Fruit fly (Drosophila melanogaster): Measurements from ENCODE around the gene CG14252.

CG14252 gene

DNA sequence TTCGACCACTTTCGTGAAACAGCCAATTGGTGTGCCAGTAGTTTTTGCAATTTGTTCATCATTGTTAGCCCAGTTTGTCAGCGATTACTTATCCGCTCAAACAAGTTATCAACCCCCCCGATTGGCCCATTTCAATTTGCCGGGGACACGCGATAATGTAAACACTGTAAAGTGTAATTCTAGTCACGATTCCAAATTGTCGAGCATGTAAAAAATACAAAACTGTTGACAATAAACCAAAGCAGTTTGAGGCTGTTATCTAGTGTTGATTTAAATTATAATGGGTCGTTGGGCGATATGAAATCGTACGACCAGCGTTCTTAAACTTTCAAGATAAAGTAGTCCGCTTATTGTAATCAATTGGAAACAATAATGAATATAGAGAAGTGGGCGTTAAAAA lies 42.1 kb downstream of the CG14252 start:
- TF ChIP-seq Mnt (GFP tag; optimal IDR thresholded peaks at IDR 0.05) (peak; percentile 8), CG1620 (GFP tag; optimal IDR thresholded peaks at IDR 0.05) (no peak), CG7045 (GFP tag; optimal IDR thresholded peaks at IDR 0.05) (peak; percentile 51), bab1 (GFP tag; optimal IDR thresholded peaks at IDR 0.05) (no peak), CG11617 (GFP tag; optimal IDR thresholded peaks at IDR 0.05) (no peak), Crg-1 (GFP tag; optimal IDR thresholded peaks at IDR 0.05) (no peak), CG14711 (tag; optimal IDR thresholded peaks at IDR 0.05) (peak; percentile 31), cnc (optimal IDR thresholded peaks at IDR 0.05) (no peak), CG12768 (GFP tag; optimal IDR thresholded peaks at IDR 0.05) (peak; percentile 67), cic (GFP tag; optimal IDR thresholded peaks at IDR 0.05) (peak; percentile 85), tj (GFP tag; optimal IDR thresholded peaks at IDR 0.05) (no peak), CG5204 (GFP tag; optimal IDR thresholded peaks at IDR 0.05) (no peak), CG33017 (tag; optimal IDR thresholded peaks at IDR 0.05) (peak; percentile 30), Clk (GFP tag; optimal IDR thresholded peaks at IDR 0.05) (no peak), ovo (GFP tag; optimal IDR thresholded peaks at IDR 0.05) (no peak), CG7101 (tag; optimal IDR thresholded peaks at IDR 0.05) (peak; percentile 3), toe (GFP tag; optimal IDR thresholded peaks at IDR 0.05) (no peak), Hr96 (GFP tag; optimal IDR thresholded peaks at IDR 0.05) (no peak), kay (GFP tag; ENCODE audit: borderline replicate concordance) (no peak), pad (GFP tag; optimal IDR thresholded peaks at IDR 0.05) (no peak)

- TF ChIP-seq tj (GFP tag; optimal IDR thresholded peaks at IDR 0.05) (no peak), CG33017 (tag; optimal IDR thresholded peaks at IDR 0.05) (peak; percentile 87), CG7101 (tag; optimal IDR thresholded peaks at IDR 0.05) (peak; percentile 86), Hr96 (GFP tag; optimal IDR thresholded peaks at IDR 0.05) (peak; percentile 20), CG1620 (GFP tag; optimal IDR thresholded peaks at IDR 0.05) (no peak), ovo (GFP tag; optimal IDR thresholded peaks at IDR 0.05) (no peak), CG11617 (GFP tag; optimal IDR thresholded peaks at IDR 0.05) (peak; percentile 38), CG14711 (tag; optimal IDR thresholded peaks at IDR 0.05) (peak; percentile 83), CG12768 (GFP tag; optimal IDR thresholded peaks at IDR 0.05) (peak; percentile 79), kay (GFP tag; ENCODE audit: borderline replicate concordance) (no peak), CG5204 (GFP tag; optimal IDR thresholded peaks at IDR 0.05) (peak; percentile 52), bab1 (GFP tag; optimal IDR thresholded peaks at IDR 0.05) (peak; percentile 68), Crg-1 (GFP tag; optimal IDR thresholded peaks at IDR 0.05) (no peak), cnc (optimal IDR thresholded peaks at IDR 0.05) (no peak), Clk (GFP tag; optimal IDR thresholded peaks at IDR 0.05) (no peak), Mnt (GFP tag; optimal IDR thresholded peaks at IDR 0.05) (peak; percentile 34), pad (GFP tag; optimal IDR thresholded peaks at IDR 0.05) (peak; percentile 55), cic (GFP tag; optimal IDR thresholded peaks at IDR 0.05) (peak; percentile 91), CG7045 (GFP tag; optimal IDR thresholded peaks at IDR 0.05) (peak; percentile 69), toe (GFP tag; optimal IDR thresholded peaks at IDR 0.05) (peak; percentile 51)
Observed at dm6 chr3R:26988412-26988981, 43.2 kb downstream of the CG14252 start, which contains the start of gene CG31075. Gene CG31075, minus strand, starts transcription at chr3R:26988517.

dm6 chr3R:26989802-26990509 lies 44.6 kb downstream of the CG14252 start, which contains the start of gene CG31076:
Gene CG31076, minus strand, starts transcription at chr3R:26989852.
- TF ChIP-seq CG33017 (tag; optimal IDR thresholded peaks at IDR 0.05) (no peak), CG11617 (GFP tag; optimal IDR thresholded peaks at IDR 0.05) (no peak), Hr96 (GFP tag; optimal IDR thresholded peaks at IDR 0.05) (no peak), Clk (GFP tag; optimal IDR thresholded peaks at IDR 0.05) (no peak), bab1 (GFP tag; optimal IDR thresholded peaks at IDR 0.05) (no peak), cnc (optimal IDR thresholded peaks at IDR 0.05) (no peak), tj (GFP tag; optimal IDR thresholded peaks at IDR 0.05) (no peak), CG5204 (GFP tag; optimal IDR thresholded peaks at IDR 0.05) (no peak), CG7045 (GFP tag; optimal IDR thresholded peaks at IDR 0.05) (peak; percentile 21), kay (GFP tag; ENCODE audit: borderline replicate concordance) (no peak), CG14711 (tag; optimal IDR thresholded peaks at IDR 0.05) (peak; percentile 30), CG7101 (tag; optimal IDR thresholded peaks at IDR 0.05) (peak; percentile 7), Mnt (GFP tag; optimal IDR thresholded peaks at IDR 0.05) (no peak), Crg-1 (GFP tag; optimal IDR thresholded peaks at IDR 0.05) (no peak), toe (GFP tag; optimal IDR thresholded peaks at IDR 0.05) (peak; percentile 18), CG12768 (GFP tag; optimal IDR thresholded peaks at IDR 0.05) (no peak), cic (GFP tag; optimal IDR thresholded peaks at IDR 0.05) (no peak), ovo (GFP tag; optimal IDR thresholded peaks at IDR 0.05) (no peak)

DNA sequence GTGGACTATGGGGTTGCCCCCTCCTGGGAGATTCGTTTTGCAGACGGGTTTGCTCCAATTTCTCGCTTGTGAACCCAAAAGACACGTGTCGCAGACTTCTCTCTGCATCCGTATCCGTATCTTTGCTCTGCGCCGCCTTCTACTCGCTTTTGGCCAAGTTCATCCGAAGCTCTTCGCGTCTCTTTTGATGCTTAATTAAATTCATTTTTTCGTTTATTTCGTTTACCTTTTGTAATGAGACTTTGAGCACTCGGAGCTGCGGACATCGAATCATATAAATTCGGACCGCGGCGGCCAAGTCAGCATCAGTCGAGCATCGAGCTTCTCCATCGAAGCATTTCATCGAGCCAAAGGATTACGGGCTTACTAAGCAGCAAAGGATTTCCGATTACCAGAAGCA lies 49.2 kb downstream of the CG14252 start, which contains the start of gene TwdlC:
Gene TwdlC, plus strand, starts transcription at position 301 of the 400 bp plus-strand sequence.
- no peak for TF ChIP-seq CG14711 (tag; optimal IDR thresholded peaks at IDR 0.05)
- no peak for TF ChIP-seq Crg-1 (GFP tag; optimal IDR thresholded peaks at IDR 0.05)
- no peak for TF ChIP-seq CG5204 (GFP tag; optimal IDR thresholded peaks at IDR 0.05)
- TF ChIP-seq cnc (optimal IDR thresholded peaks at IDR 0.05) = no peak
- TF ChIP-seq Clk (GFP tag; optimal IDR thresholded peaks at IDR 0.05) = no peak
- no peak for TF ChIP-seq CG12768 (GFP tag; optimal IDR thresholded peaks at IDR 0.05)
- TF ChIP-seq cic (GFP tag; optimal IDR thresholded peaks at IDR 0.05) = no peak
- no peak for TF ChIP-seq CG7101 (tag; optimal IDR thresholded peaks at IDR 0.05)

- TF ChIP-seq cnc (optimal IDR thresholded peaks at IDR 0.05) = no peak
Observed at dm6 chr3R:26996642-26997041, 51.3 kb downstream of the CG14252 start, which contains the start of gene RYa-R. Gene RYa-R, plus strand, starts transcription at chr3R:26996980.

Data from whole organism, adult.